Worm (Caenorhabditis elegans) whole organism, mixed stage, embryonic: ENCODE results near the gene zip-10.

Experiments used
- blmp-1 ChIP-seq: fragments of 150-350 bp; optimal IDR thresholded peaks from 2 replicates; lab custom pipeline; 2014; ENCODE audit warnings: missing biosample characterization, missing genetic modification characterization
- ceh-43 ChIP-seq: fragments of 200-800 bp; sonication (Bioruptor generic); optimal IDR thresholded peaks from 2 replicates; lab custom pipeline; 2018; ENCODE audit warnings: mild to moderate bottlenecking, missing genetic modification characterization, moderate library complexity, missing compliant biosample characterization
- ces-1 ChIP-seq: fragments of 150-350 bp; optimal IDR thresholded peaks from 2 replicates; lab custom pipeline; 2014; ENCODE audit warnings: missing biosample characterization, missing genetic modification reagents, missing genetic modification characterization
- mab-5 ChIP-seq: fragments of 150-350 bp; optimal IDR thresholded peaks from 2 replicates; lab custom pipeline; 2014; ENCODE audit warnings: missing biosample characterization, missing genetic modification characterization
- mep-1 ChIP-seq: fragments of 150-350 bp; optimal IDR thresholded peaks from 2 replicates; lab custom pipeline; 2017; ENCODE audit warnings: missing biosample characterization, missing genetic modification reagents, missing genetic modification characterization, inconsistent platforms
- nhr-237 ChIP-seq: fragments of 150-350 bp; optimal IDR thresholded peaks from 2 replicates; lab custom pipeline; 2014; ENCODE audit warnings: missing biosample characterization, missing genetic modification characterization
- pha-4 ChIP-seq: fragments of 150-350 bp; optimal IDR thresholded peaks from 2 replicates; lab custom pipeline; 2018; ENCODE audit warnings: missing biosample characterization, missing genetic modification reagents, missing genetic modification characterization
- snpc-4 ChIP-seq: fragments of 150-350 bp; optimal IDR thresholded peaks from 2 replicates; lab custom pipeline; 2014; ENCODE audit warnings: missing biosample characterization, missing genetic modification characterization
- tbx-8 ChIP-seq: fragments of 200-800 bp; sonication (Bioruptor generic); optimal IDR thresholded peaks from 2 replicates; lab custom pipeline; 2018; ENCODE audit warnings: mild to moderate bottlenecking, missing genetic modification characterization, moderate library complexity, missing compliant biosample characterization
- unc-39 ChIP-seq: fragments of 150-350 bp; optimal IDR thresholded peaks from 2 replicates; lab custom pipeline; 2014; ENCODE audit warnings: missing biosample characterization, missing genetic modification characterization
- unc-62 ChIP-seq: fragments of 150-350 bp; optimal IDR thresholded peaks from 2 replicates; lab custom pipeline; 2014; ENCODE audit warnings: missing biosample characterization, missing genetic modification reagents, missing genetic modification characterization

- no peak for TF ChIP-seq unc-62
- TF ChIP-seq pha-4 (tag; lab: Kevin White, UChicago): no peak
- no peak for TF ChIP-seq mab-5 (tag; lab: Kevin White, UChicago)
- TF ChIP-seq ces-1 (GFP tag; lab: Kevin White, UChicago): no peak
- no peak for TF ChIP-seq mep-1 (tag; lab: Kevin White, UChicago)
- no peak for TF ChIP-seq snpc-4 (tag; lab: Kevin White, UChicago)
- no peak for TF ChIP-seq unc-39 (tag; lab: Kevin White, UChicago)
- TF ChIP-seq nhr-237 (tag; lab: Kevin White, UChicago): no peak
- TF ChIP-seq blmp-1: no peak
- no peak for TF ChIP-seq tbx-8
- no peak for TF ChIP-seq ceh-43 (GFP tag; lab: Kevin White, UChicago)
Observed at ce11 chrV:11653095-11653494, 2.5 kb upstream of the zip-10 start.
